Worm (Caenorhabditis elegans): ENCODE results near the gene C42D4.19.

- TF ChIP-seq efl-1 (GFP tag; optimal IDR thresholded peaks at IDR 0.05) (no peak), B0019.2 (GFP tag; conservative IDR thresholded peaks at IDR 0.05) (no peak), hrde-1 (tag; optimal IDR thresholded peaks at IDR 0.05; ENCODE audit: borderline replicate concordance) (no peak), unc-62 (GFP tag; optimal IDR thresholded peaks at IDR 0.05) (no peak), unc-130 (GFP tag; optimal IDR thresholded peaks at IDR 0.05) (no peak), snpc-4 (GFP tag; optimal IDR thresholded peaks at IDR 0.05) (no peak), snpc-4 (tag; optimal IDR thresholded peaks at IDR 0.05) (no peak), rpc-1 (optimal IDR thresholded peaks at IDR 0.05) (no peak), rpc-1 (tag; optimal IDR thresholded peaks at IDR 0.05) (no peak), sdz-38 (tag; optimal IDR thresholded peaks at IDR 0.05) (no peak), ccch-3 (GFP tag; optimal IDR thresholded peaks at IDR 0.05) (no peak), D2030.7 (GFP tag; IDR thresholded peaks at IDR 0.05) (no peak), C06A6.2 (GFP tag; conservative IDR thresholded peaks at IDR 0.05) (no peak), mes-4 (tag; optimal IDR thresholded peaks at IDR 0.05) (no peak)
Observed at ce11 chrIV:7175346-7175745, at the start of gene C42D4.19.
